Worm (Caenorhabditis elegans): ENCODE data around the gene shk-1.

Gene shk-1

DNA sequence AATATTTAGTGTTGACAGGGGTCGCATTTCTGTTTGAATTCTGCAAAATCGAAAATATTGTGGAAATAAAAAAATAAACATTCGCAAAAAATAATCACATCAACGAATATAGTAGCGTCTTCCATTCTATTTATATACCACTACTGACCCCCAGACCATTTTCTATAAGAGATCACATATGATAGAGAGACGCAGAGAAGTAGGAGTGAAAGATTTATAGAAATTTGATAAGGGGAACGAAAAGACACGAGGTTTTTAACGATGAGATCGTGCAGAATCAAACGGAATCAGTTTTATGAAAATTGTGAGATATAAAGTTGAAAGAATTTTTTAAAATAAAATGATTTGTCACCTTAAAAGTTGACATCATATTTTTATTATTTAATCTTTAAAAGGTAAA lies 5.8 kb upstream of the shk-1 start:
- TF ChIP-seq rec-8 (tag; optimal IDR thresholded peaks at IDR 0.05) (no peak), mel-28 (tag; optimal IDR thresholded peaks at IDR 0.05; ENCODE audit: borderline replicate concordance) (no peak), nhr-80 (tag; optimal IDR thresholded peaks at IDR 0.05) (no peak), nhr-90 (tag; optimal IDR thresholded peaks at IDR 0.05) (no peak), Y53G8AR.9 (GFP tag; conservative IDR thresholded peaks at IDR 0.05) (no peak), Y53F4B.3 (GFP tag; IDR thresholded peaks at IDR 0.05) (no peak), nhr-120 (GFP tag; IDR thresholded peaks at IDR 0.05) (no peak), sdz-38 (tag; optimal IDR thresholded peaks at IDR 0.05) (no peak), ets-4 (GFP tag; optimal IDR thresholded peaks at IDR 0.05) (no peak), gei-17 (GFP tag; optimal IDR thresholded peaks at IDR 0.05) (no peak), ztf-26 (tag; optimal IDR thresholded peaks at IDR 0.05) (no peak), let-607 (tag; optimal IDR thresholded peaks at IDR 0.05) (no peak), madf-8 (GFP tag; conservative IDR thresholded peaks at IDR 0.05) (no peak), somi-1 (GFP tag; optimal IDR thresholded peaks at IDR 0.05) (no peak), ceh-100 (GFP tag; IDR thresholded peaks at IDR 0.05) (no peak), egl-18 (GFP tag; IDR thresholded peaks at IDR 0.05) (no peak)

DNA sequence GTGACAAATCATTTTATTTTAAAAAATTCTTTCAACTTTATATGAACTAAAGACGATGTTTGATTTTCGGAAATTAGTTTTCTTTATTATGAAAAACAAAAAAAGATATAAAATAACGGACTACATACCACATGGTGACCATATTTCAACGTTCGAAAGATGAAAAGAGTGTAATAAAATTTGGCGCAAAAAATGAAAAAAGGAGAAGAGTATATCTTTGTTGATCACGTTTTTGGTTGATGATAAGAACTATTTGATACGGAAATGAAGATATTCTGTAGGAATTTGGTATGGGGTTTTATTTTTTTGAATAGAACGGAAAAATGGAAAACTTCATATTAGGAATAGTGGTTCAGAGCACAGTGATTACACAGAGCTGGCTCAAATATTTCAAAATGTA lies 5.0 kb upstream of the shk-1 start, which contains the start of gene Y53C12B.7:
TSS of gene Y53C12B.7 (minus strand) at position 163 of the 400 bp plus-strand sequence.
- no peak for TF ChIP-seq dpl-1 (GFP tag; optimal IDR thresholded peaks at IDR 0.05)
- no peak for TF ChIP-seq tbp1 (GFP tag; optimal IDR thresholded peaks at IDR 0.05)
- no peak for TF ChIP-seq ztf-25 (GFP tag; IDR thresholded peaks at IDR 0.05)
- TF ChIP-seq ekl-4 (GFP tag; IDR thresholded peaks at IDR 0.05) = no peak
- TF ChIP-seq ceh-79 (tag; optimal IDR thresholded peaks at IDR 0.05) = no peak
- no peak for TF ChIP-seq D2030.7 (GFP tag; IDR thresholded peaks at IDR 0.05)
- TF ChIP-seq F10E7.11 (tag; optimal IDR thresholded peaks at IDR 0.05) = no peak
- TF ChIP-seq lsl-1 (GFP tag; optimal IDR thresholded peaks at IDR 0.05) = no peak
- no peak for TF ChIP-seq egl-18 (GFP tag; IDR thresholded peaks at IDR 0.05)
- TF ChIP-seq F39B2.1 (GFP tag; IDR thresholded peaks at IDR 0.05) = no peak
- no peak for TF ChIP-seq F33H1.4 (GFP tag; IDR thresholded peaks at IDR 0.05)
- TF ChIP-seq Y53G8AR.9 (GFP tag; conservative IDR thresholded peaks at IDR 0.05) = no peak
- TF ChIP-seq let-526 (GFP tag; IDR thresholded peaks at IDR 0.05) = no peak
- TF ChIP-seq zfh-2 (GFP tag; conservative IDR thresholded peaks at IDR 0.05) = no peak
- no peak for TF ChIP-seq F23B12.7 (tag; optimal IDR thresholded peaks at IDR 0.05; ENCODE audit: insufficient read depth)
- no peak for TF ChIP-seq die-1 (tag; optimal IDR thresholded peaks at IDR 0.05)

DNA sequence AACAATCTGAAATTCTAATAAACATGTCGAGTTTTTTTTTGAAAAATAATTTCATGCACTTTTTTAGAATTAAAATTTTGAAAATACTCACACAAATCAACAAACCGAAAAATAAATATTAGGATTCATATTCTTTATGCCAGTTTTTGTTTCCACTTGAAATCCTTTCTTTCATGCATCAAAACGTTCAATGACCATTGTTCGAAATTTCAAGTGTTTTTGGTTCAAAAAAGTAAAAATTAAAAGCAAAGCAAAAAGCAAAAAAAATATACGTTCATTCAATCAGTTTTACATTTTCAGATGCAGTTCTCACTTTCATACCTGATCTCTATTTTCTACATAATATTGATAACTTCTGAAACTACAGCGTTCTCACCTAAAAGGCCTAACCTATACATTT lies 4.3 kb upstream of the shk-1 start, which contains the start of gene ZK1321.1:
TSS of gene ZK1321.1 (plus strand) at position 301 of the 400 bp plus-strand sequence.
- TF ChIP-seq madf-10 (tag; optimal IDR thresholded peaks at IDR 0.05) (no peak), T07F8.4 (tag; optimal IDR thresholded peaks at IDR 0.05) (no peak), F49E8.2 (tag; optimal IDR thresholded peaks at IDR 0.05; ENCODE audit: insufficient read depth) (no peak), Y56A3A.18 (GFP tag; IDR thresholded peaks at IDR 0.05) (no peak), Y95B8A.8 (GFP tag; IDR thresholded peaks at IDR 0.05) (no peak), F23B12.7 (tag; optimal IDR thresholded peaks at IDR 0.05; ENCODE audit: insufficient read depth) (no peak), C06A6.2 (GFP tag; conservative IDR thresholded peaks at IDR 0.05) (no peak), hlh-26 (GFP tag; conservative IDR thresholded peaks at IDR 0.05) (no peak), rpc-1 (optimal IDR thresholded peaks at IDR 0.05) (no peak), rpc-1 (tag; optimal IDR thresholded peaks at IDR 0.05) (no peak), let-607 (tag; optimal IDR thresholded peaks at IDR 0.05) (no peak), dpl-1 (GFP tag; optimal IDR thresholded peaks at IDR 0.05) (no peak), hsf-1 (GFP tag; IDR thresholded peaks at IDR 0.05) (no peak), Y53F4B.3 (GFP tag; IDR thresholded peaks at IDR 0.05) (no peak)
